Worm (Caenorhabditis elegans): Measurements from ENCODE around the gene nfya-1.

The nfya-1 gene

DNA sequence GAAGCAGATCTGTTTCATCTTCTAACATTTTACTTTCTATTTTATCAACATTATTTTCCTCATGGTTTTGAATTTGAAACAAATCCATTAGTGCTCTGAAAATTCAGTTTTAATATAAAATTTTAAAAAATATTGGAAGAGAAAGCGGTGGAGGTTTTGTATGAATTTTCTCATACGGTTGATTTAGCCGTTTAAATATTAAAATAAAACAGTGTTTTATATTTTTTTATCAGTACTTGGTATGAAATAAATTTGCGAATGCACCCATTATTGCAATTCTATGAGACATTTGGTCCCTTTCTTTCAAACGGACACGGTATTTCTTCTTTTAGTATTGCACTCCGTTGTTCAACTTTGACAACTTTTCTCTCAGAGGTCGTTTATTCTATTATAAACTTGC, 15.1 kb downstream of the nfya-1 start, which contains the start of gene dot-1.4:
dot-1.4 (minus strand) TSS at position 101 of the 400 bp plus-strand sequence.
- TF ChIP-seq unc-62 (GFP tag; optimal IDR thresholded peaks at IDR 0.05): no peak

DNA sequence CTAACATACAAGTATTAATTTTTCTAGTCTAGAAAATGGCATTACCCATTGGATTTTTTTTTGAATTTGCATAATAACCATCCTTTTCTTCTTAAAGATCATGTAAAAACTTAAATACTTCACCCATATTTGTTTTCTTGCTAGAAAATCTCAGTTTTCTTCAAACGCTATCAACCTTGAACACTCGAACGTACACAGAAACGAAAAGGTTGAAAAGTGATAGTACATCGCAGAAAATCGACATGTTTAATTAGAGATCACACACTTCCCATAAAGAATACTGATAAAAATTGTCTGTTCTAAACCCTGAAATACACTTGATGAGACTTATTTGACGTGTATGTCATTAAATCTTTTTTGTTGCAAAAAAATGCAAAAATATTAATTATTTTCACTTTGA, 19.1 kb downstream of the nfya-1 start, which contains the start of gene F55G7.4:
F55G7.4 (plus strand) TSS at position 301 of the 400 bp plus-strand sequence.
- TF ChIP-seq unc-62 (GFP tag; optimal IDR thresholded peaks at IDR 0.05): no peak

DNA sequence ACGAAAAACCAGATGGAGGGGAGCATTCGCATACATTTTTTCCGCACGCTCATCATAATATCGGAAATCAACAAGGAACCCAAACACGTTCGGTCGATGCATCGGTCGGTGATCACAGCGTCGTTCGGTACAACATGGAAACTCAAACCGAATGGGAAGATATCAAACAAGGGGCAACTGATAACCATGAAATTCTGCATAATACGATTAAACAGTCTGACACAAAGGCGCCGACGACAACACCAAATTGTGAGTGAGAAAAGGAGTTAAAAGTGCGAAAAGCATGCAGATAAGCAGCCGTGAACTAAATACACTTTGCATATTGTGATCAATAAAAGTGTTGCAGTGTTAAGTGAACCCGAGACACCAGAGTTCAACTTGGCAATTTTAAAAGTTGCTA, 21.4 kb downstream of the nfya-1 start:
- no peak for TF ChIP-seq unc-62 (GFP tag; optimal IDR thresholded peaks at IDR 0.05)

DNA sequence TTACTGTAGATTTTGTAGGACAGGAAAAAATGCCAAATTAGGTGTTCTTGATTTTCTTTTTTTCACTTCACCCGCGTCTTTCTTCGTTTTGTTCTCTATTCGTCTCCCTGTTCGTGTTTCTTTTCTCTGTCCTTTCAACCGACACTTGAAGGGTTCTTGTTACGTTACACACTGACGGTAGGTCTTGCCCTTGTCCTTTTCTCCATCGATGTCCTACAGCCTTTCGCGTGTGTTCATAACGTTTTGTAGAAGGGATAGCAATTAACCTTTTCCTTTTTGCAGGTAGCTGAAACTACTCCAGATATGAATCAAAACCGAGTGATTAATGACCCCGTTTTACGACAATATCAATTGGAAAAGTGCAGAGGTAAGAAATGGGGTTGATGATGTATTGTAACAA, 22.5 kb downstream of the nfya-1 start, which contains the start of gene F55G7.1:
F55G7.1 (plus strand) TSS at position 276 of the 400 bp plus-strand sequence.
- TF ChIP-seq unc-62 (GFP tag; optimal IDR thresholded peaks at IDR 0.05): no peak

DNA sequence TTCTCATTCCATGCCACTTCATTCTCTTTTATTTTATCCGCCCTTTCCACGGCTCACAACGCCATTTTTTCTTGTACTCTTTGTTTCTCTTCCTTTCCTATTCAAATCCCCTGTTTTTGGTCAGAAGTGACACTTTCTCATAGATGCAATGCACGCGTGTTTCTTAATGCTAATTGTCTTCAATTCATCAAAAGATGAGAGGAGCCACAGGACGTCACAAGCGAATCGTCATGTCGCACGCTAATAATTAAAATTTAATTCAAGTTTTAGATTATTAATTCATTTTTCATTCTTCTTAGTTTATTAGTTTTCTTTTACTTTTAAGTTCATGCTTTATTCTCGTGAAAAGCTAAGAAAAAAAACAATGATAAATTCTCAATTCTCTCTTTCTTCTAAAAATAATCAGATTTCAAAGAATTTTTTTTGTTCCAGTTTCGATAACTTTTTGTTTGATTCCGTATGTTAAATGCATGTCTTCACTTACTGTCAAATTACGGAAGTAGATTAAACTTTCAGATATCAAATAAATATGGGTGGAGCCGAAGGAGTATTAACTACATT, 25.8 kb downstream of the nfya-1 start, which contains the start of gene Y62H9A.14:
Y62H9A.14 (plus strand) TSS at position 511 of the 561 bp plus-strand sequence.
- TF ChIP-seq unc-62 (GFP tag; optimal IDR thresholded peaks at IDR 0.05): no peak

DNA sequence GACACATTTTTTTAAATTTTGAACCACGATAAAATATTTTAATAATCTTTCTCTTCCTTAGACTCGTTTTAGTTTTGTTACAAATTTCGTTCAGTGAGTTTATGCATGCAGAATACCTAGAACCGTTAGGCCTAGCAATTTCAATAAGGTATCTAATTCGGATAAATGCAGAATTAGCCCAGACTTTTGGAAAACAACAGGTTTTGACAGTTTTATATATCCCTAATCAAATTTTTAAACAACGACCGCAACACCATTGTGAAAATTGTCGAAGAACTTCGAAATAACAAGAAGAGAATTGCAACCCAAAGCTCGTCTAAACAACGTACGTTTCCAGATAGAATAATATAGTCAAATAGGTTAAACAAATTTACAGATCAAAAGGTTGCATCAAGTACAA, 28.6 kb downstream of the nfya-1 start, which contains the start of gene Y62H9A.16:
Y62H9A.16 (plus strand) TSS at position 301 of the 400 bp plus-strand sequence.
- TF ChIP-seq unc-62 (GFP tag; optimal IDR thresholded peaks at IDR 0.05): no peak

DNA sequence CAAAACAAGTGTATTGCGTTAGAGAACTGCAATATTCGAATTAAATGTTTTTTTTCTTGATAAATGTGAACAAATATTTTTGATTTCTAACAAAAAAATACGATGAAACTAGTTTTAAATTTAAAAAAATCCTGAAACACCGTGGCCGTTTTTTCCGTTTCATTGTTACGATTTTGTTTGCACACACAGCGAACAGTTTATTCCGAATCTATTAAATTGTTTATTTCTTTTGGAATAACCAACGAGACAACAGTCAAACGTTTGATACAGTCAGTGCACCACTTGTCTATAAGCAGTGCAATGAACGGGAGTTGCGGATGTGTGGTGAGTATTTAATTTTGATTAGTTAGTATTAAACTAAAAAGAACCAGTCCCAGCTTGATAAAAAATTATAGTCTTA, 29.9 kb downstream of the nfya-1 start, which contains the start of gene Y62H9A.13:
Y62H9A.13 (plus strand) TSS at position 301 of the 400 bp plus-strand sequence.
- no peak for TF ChIP-seq unc-62 (GFP tag; optimal IDR thresholded peaks at IDR 0.05)

DNA sequence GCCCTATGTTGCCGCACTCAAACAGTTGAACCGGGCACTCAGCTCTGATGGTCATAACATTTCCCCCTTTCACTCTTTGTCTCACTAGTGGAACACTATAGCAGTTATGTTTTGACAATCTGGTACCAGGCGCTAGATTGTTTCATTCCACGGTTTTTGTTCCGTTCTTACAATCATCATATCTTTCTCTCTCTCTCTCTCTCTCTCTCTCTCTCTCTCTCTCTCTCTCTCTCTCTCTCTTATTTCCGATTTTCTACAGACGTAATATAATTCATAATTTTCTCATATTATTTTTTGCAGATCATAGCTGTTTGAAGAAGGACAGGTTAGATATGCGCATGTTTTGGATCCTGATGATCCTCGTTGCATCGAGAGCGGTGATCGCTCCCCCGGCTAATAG, 32.8 kb downstream of the nfya-1 start, which contains the start of gene Y62H9A.12:
Y62H9A.12 (plus strand) TSS at position 301 of the 400 bp plus-strand sequence.
- no peak for TF ChIP-seq unc-62 (GFP tag; optimal IDR thresholded peaks at IDR 0.05)

DNA sequence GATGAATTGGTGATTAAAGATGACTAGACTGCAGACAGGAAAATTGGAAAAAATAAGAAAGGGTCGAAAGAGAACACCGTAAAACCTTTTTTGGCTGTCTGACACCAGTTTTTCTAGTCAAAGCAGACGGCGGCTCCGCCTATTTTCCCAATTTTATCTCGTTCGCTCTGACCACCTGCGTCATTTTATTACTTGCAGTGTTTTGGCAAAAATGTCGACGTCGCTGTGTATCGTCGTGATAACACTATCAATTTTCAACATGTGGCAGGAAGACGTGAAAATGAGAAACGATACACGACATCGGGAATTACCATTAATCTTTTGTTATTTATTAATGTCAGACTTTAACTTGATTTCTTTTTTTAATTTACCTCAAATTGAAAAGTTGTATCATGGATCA, 36.6 kb downstream of the nfya-1 start, which contains the start of gene Y62H9A.15:
Y62H9A.15 (minus strand) TSS at position 100 of the 400 bp plus-strand sequence.
- no peak for TF ChIP-seq unc-62 (GFP tag; optimal IDR thresholded peaks at IDR 0.05)

DNA sequence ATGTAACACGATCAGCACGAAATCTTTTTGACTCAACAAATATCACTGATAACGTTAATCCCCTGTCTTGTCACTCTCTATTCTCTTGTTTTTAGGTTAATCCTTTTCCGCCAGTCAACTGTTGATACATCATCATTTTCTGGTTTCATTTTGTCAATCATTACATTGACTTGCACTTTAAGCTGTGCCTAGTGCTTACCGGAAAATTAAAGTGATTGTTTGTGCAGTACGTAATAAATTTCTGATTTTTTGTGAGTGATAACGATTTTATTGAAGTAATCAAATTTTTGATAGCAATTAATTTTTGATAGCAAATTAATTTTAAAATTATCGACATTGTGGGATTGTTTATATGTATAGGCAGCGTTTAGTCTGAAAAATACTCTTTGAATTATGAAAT, 37.5 kb downstream of the nfya-1 start:
- TF ChIP-seq unc-62 (GFP tag; optimal IDR thresholded peaks at IDR 0.05): no peak

DNA sequence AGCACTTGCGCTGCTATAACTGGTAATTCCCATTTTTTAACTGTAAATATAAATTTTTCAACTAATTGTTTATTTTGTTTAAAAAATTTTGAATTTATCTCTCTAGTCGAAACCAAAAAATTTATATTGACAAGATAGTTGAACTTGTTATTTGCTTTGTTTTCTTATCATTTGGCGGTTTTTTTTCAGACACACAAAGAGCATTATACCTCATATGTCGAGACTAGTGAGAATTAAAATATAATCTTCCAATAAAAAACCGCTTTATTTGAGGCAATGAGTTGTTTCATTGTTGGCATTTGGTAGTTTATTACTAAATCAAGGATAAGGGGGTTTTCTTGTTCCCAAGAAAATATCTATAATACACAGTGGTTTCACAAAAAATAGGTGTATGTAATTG, 38.4 kb downstream of the nfya-1 start:
- no peak for TF ChIP-seq unc-62 (GFP tag; optimal IDR thresholded peaks at IDR 0.05)

DNA sequence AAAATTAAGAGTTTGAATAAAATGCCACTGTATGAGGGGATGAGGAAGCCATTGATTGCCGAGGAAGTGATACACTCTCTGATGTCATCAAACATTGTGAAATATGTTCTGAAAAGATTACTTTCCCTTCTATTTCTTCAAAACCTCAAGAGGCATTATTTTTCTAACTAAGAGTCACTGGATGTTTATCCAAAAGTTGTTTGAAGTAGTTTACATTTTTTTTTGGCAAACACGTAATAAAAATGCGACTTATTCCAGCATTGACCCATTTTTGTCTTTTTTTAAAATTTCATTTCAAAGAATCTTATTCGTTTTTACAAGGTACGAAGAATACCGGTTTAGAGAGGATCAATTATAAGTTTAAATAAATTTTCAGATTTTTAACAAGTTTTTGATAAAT, 39.4 kb downstream of the nfya-1 start, which contains the start of gene Y62H9A.11:
Y62H9A.11 (minus strand) TSS at position 101 of the 400 bp plus-strand sequence.
- no peak for TF ChIP-seq unc-62 (GFP tag; optimal IDR thresholded peaks at IDR 0.05)

DNA sequence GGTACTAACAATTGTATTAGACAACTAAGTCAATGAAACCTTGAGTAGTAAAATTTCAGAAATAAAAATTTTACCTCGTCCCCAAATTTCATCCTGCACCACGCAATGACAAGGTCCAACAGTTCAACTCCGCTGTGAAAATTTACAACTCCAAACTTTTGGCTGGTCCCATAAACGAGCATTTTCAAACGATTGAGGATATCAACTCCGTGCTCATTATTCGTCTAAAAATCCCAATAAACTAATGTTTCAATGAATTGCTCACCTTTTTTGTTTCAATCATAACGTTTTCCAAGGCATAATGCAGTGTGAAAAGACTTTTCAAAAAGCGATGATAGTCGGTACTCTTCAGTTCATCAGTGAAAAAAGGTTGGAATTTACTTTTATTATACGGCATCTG, 40.0 kb downstream of the nfya-1 start:
- no peak for TF ChIP-seq unc-62 (GFP tag; optimal IDR thresholded peaks at IDR 0.05)

DNA sequence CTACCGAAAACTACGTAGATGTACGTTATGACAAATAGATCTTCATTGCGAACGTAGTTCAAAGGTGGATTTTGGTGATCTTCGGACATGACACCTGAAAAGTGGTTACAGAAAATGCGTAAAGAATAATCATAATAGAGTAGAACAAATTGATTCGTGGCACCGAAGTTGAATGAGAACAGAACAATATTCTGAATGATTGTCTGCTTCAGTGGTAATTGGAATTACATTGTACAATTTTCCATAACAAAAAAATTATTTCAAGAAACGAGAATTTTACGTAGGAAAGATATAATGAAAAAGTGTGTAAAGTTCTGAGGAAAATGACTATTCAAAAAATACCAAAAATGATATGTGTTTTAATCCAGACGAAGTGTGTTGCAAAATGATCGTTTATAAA, 44.0 kb downstream of the nfya-1 start, which contains the start of gene Y62H9A.10:
Y62H9A.10 (minus strand) TSS at position 101 of the 400 bp plus-strand sequence.
- TF ChIP-seq unc-62 (GFP tag; optimal IDR thresholded peaks at IDR 0.05): no peak

DNA sequence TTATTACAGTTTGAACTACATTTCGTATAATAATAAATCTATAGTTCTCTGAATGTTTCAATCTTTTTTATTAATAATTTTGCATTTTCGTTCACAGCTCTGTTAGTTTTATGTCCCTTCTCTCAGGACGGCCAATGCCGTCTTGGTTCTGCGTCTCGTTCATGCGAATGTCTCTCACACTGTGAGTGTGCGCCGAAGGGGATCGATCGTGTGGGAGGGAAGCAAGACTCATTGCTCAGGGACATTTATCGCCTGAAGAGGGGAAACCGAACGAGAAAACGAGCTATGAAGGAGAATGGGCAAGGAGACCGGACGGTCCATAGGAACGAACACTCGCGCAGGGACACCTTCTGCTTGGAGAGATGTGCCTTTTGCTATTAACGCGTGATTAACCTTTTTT, 47.6 kb downstream of the nfya-1 start:
- no peak for TF ChIP-seq unc-62 (GFP tag; optimal IDR thresholded peaks at IDR 0.05)

DNA sequence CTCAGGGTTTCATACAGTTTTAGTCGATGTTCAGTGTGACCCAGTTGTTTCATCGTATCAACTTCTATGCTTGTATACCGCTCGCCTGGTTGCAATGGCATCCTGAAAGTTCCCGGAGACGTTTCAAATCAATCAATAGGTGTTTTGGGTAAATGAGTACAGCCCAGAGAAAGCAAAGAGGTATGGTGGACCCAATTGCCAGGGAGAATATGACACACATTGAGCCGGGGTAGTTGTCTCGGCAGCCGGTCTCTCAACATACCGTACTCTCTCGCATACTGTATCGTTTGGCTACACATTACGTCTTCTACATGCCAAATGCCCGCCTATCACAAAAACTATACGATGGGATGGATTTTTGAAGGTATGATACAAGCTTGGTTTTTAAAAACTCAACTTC, 48.6 kb downstream of the nfya-1 start, which contains the start of gene Y62H9A.9:
Y62H9A.9 (minus strand) TSS at position 101 of the 400 bp plus-strand sequence.
- no peak for TF ChIP-seq unc-62 (GFP tag; optimal IDR thresholded peaks at IDR 0.05)

DNA sequence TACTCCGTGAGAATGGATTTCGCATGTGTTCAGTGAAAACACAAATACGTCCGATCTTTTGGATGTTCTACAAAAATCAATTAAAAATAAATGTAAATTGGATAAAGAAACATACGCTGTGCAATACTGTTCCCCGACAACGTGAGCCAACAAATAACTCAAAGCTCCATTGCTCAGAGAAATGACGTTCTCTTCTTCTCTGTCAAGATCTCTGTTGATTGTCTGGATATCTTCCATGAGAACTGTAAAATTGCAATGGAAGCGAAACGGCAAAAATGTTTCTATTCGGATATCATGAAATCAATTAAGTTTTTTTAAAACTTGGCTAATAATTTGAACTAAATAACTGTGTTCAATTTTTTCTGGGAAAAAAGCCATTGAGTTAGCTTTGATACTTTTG, 49.9 kb downstream of the nfya-1 start:
- no peak for TF ChIP-seq unc-62 (GFP tag; optimal IDR thresholded peaks at IDR 0.05)

All from whole organism, dauer.